Fruit fly (Drosophila melanogaster) whole organism, embryonic: Measurements from ENCODE around the gene UQCR-C1.

Experiments used
- BEAF-32 ChIP-seq: fragments of 200-800 bp; sonication (Bioruptor generic); optimal IDR thresholded peaks from 3 replicates; lab custom pipeline; 2017; ENCODE audit warnings: missing biosample characterization, missing genetic modification characterization, mild to moderate bottlenecking, moderate library complexity, missing genetic modification reagents
- CG10147 ChIP-seq: fragments of 200-800 bp; sonication (Bioruptor generic); optimal IDR thresholded peaks from 2 replicates; lab custom pipeline; 2019; ENCODE audit warnings: missing biosample characterization, mild to moderate bottlenecking, missing genetic modification characterization, moderate library complexity
- CG12155 ChIP-seq: fragments of 200-800 bp; sonication (Bioruptor generic); optimal IDR thresholded peaks from 3 replicates; lab custom pipeline; 2016; ENCODE audit warnings: missing biosample characterization, missing genetic modification characterization
- CG13287 ChIP-seq: fragments of 200-800 bp; sonication (Bioruptor generic); IDR thresholded peaks from 2 replicates; pipeline ENCODE4 v1.3.6; 2022; ENCODE audit warnings: missing biosample characterization, missing genetic modification characterization; ENCODE audit not compliant: partially characterized antibody
- CG13424 ChIP-seq: fragments of 200-800 bp; sonication (Bioruptor generic); optimal IDR thresholded peaks from 2 replicates; lab custom pipeline; 2019; ENCODE audit warnings: missing biosample characterization, mild to moderate bottlenecking, missing genetic modification characterization, moderate library complexity
- CG14710 ChIP-seq: fragments of 200-800 bp; sonication (Bioruptor generic); optimal IDR thresholded peaks from 3 replicates; lab custom pipeline; 2019; ENCODE audit warnings: missing biosample characterization, mild to moderate bottlenecking, missing genetic modification characterization, moderate library complexity
- CG15479 ChIP-seq: fragments of 200-800 bp; sonication (Bioruptor generic); optimal IDR thresholded peaks from 3 replicates; lab custom pipeline; 2019; ENCODE audit warnings: missing biosample characterization, mild to moderate bottlenecking, missing genetic modification characterization, moderate library complexity
- CG16813 ChIP-seq: fragments of 200-800 bp; sonication (Bioruptor generic); IDR thresholded peaks from 3 replicates; pipeline ENCODE4 v1.3.6; 2022; ENCODE audit warnings: missing biosample characterization, missing genetic modification characterization; ENCODE audit not compliant: partially characterized antibody
- CG16815 ChIP-seq: fragments of 200-800 bp; sonication (Bioruptor generic); optimal IDR thresholded peaks from 3 replicates; lab custom pipeline; 2017; ENCODE audit warnings: missing biosample characterization, mild to moderate bottlenecking, missing genetic modification characterization
- CG17385 ChIP-seq: fragments of 200-800 bp; sonication (Bioruptor generic); optimal IDR thresholded peaks from 3 replicates; lab custom pipeline; 2018; ENCODE audit warnings: missing biosample characterization, mild to moderate bottlenecking, missing genetic modification characterization
- CG17612 ChIP-seq: fragments of 200-800 bp; sonication (Bioruptor generic); IDR thresholded peaks from 2 replicates; pipeline ENCODE4 v1.3.6; 2022; ENCODE audit warnings: missing biosample characterization, missing genetic modification characterization
- CG17829 ChIP-seq: fragments of 200-800 bp; optimal IDR thresholded peaks from 2 replicates; lab custom pipeline; 2019; ENCODE audit warnings: missing biosample characterization, mild to moderate bottlenecking, missing genetic modification characterization, moderate library complexity
- CG18599 ChIP-seq: fragments of 200-800 bp; sonication (Bioruptor generic); optimal IDR thresholded peaks from 3 replicates; lab custom pipeline; 2017; ENCODE audit warnings: missing biosample characterization, missing genetic modification characterization, mild to moderate bottlenecking, moderate library complexity, missing genetic modification reagents
- CG2116 ChIP-seq: fragments of 200-800 bp; sonication (Bioruptor generic); optimal IDR thresholded peaks from 3 replicates; lab custom pipeline; 2018; ENCODE audit warnings: missing biosample characterization, mild to moderate bottlenecking, missing genetic modification characterization
- CG3163 ChIP-seq: fragments of 200-800 bp; sonication (Bioruptor generic); optimal IDR thresholded peaks from 3 replicates; lab custom pipeline; 2016; ENCODE audit warnings: missing biosample characterization, missing genetic modification characterization
- CG3281 ChIP-seq: fragments of 200-800 bp; sonication (Bioruptor generic); optimal IDR thresholded peaks from 3 replicates; lab custom pipeline; 2017; ENCODE audit warnings: missing biosample characterization, mild to moderate bottlenecking, missing genetic modification characterization
- CG34224 ChIP-seq: fragments of 200-800 bp; sonication (Bioruptor generic); IDR thresholded peaks from 3 replicates; pipeline ENCODE4 v1.3.6; 2022; ENCODE audit warnings: missing biosample characterization, missing genetic modification characterization; ENCODE audit not compliant: partially characterized antibody
- CG34422 ChIP-seq: fragments of 200-800 bp; sonication (Bioruptor generic); IDR thresholded peaks from 3 replicates; pipeline ENCODE4 v1.3.6; 2022; ENCODE audit warnings: missing biosample characterization, missing genetic modification characterization
- CG7556 ChIP-seq: fragments of 200-800 bp; sonication (Bioruptor generic); optimal IDR thresholded peaks from 2 replicates; lab custom pipeline; 2017; ENCODE audit warnings: missing biosample characterization, mild to moderate bottlenecking, missing genetic modification characterization
- CHES-1-like ChIP-seq: fragments of 200-800 bp; sonication (Bioruptor generic); optimal IDR thresholded peaks from 2 replicates; lab custom pipeline; 2016; ENCODE audit warnings: missing biosample characterization, missing genetic modification characterization
- CTCF ChIP-seq: fragments of 200-800 bp; sonication (Bioruptor generic); optimal IDR thresholded peaks from 2 replicates; lab custom pipeline; 2017; ENCODE audit warnings: missing biosample characterization, mild to moderate bottlenecking, missing genetic modification characterization, moderate library complexity
- Dek ChIP-seq: fragments of 200-800 bp; sonication (Bioruptor generic); optimal IDR thresholded peaks from 3 replicates; lab custom pipeline; 2019; ENCODE audit warnings: missing biosample characterization, mild to moderate bottlenecking, missing genetic modification characterization, moderate library complexity
- Doc3 ChIP-seq: fragments of 200-800 bp; sonication (Bioruptor generic); IDR thresholded peaks from 3 replicates; pipeline ENCODE4 v1.3.6; 2022; ENCODE audit warnings: missing biosample characterization, missing genetic modification characterization; ENCODE audit not compliant: partially characterized antibody
- Dp ChIP-seq: fragments of 200-800 bp; sonication (Bioruptor generic); optimal IDR thresholded peaks from 2 replicates; lab custom pipeline; 2018; ENCODE audit warnings: missing biosample characterization, mild to moderate bottlenecking, missing genetic modification characterization, moderate library complexity
- E2f2 ChIP-seq: fragments of 200-800 bp; sonication (Bioruptor generic); IDR thresholded peaks from 2 replicates; pipeline ENCODE4 v1.3.6; 2022; ENCODE audit warnings: missing biosample characterization, missing genetic modification characterization
- Elba2 ChIP-seq: fragments of 200-800 bp; sonication (Bioruptor generic); optimal IDR thresholded peaks from 3 replicates; lab custom pipeline; 2016; ENCODE audit warnings: missing biosample characterization, missing genetic modification characterization
- Ets97D ChIP-seq: fragments of 200-800 bp; sonication (Bioruptor generic); optimal IDR thresholded peaks from 3 replicates; lab custom pipeline; 2016; ENCODE audit warnings: missing biosample characterization, missing genetic modification characterization
- Fer2 ChIP-seq: fragments of 200-800 bp; sonication (Bioruptor generic); optimal IDR thresholded peaks from 2 replicates; lab custom pipeline; 2018; ENCODE audit warnings: missing biosample characterization, mild to moderate bottlenecking, missing genetic modification characterization, moderate library complexity
- HLH4C ChIP-seq: fragments of 200-800 bp; sonication (Bioruptor generic); IDR thresholded peaks from 3 replicates; pipeline ENCODE4 v1.3.6; 2022; ENCODE audit warnings: missing biosample characterization, missing genetic modification characterization; ENCODE audit not compliant: partially characterized antibody
- Max ChIP-seq: fragments of 200-800 bp; sonication (Bioruptor generic); optimal IDR thresholded peaks from 2 replicates; lab custom pipeline; 2016; ENCODE audit warnings: missing biosample characterization, mild to moderate bottlenecking, missing genetic modification characterization
- Med ChIP-seq: fragments of 200-800 bp; sonication (Bioruptor generic); peaks from one replicate; lab custom pipeline; 2016; ENCODE audit warnings: missing biosample characterization, missing genetic modification characterization, mild to moderate bottlenecking, inconsistent platforms, moderate library complexity
- Myb ChIP-seq: fragments of 200-800 bp; sonication (Bioruptor generic); optimal IDR thresholded peaks from 2 replicates; lab custom pipeline; 2016; ENCODE audit warnings: missing biosample characterization, missing genetic modification characterization
- Nf-YC ChIP-seq: fragments of 200-800 bp; optimal IDR thresholded peaks from 3 replicates; lab custom pipeline; 2019; ENCODE audit warnings: missing biosample characterization, mild to moderate bottlenecking, missing genetic modification characterization, moderate library complexity
- NfI ChIP-seq: fragments of 200-800 bp; sonication (Bioruptor generic); optimal IDR thresholded peaks from 3 replicates; lab custom pipeline; 2018; ENCODE audit warnings: missing biosample characterization, mild to moderate bottlenecking, missing genetic modification characterization, moderate library complexity
- Pdp1 ChIP-seq, 2 experiments: fragments of 200-800 bp; sonication (Bioruptor generic); optimal IDR thresholded peaks; 3 replicates each; lab custom pipeline; 2016; ENCODE audit warnings: missing biosample characterization in 2 of 2, missing genetic modification characterization in 2 of 2, mild to moderate bottlenecking in 1 of 2, moderate library complexity in 1 of 2
- Sry-δ ChIP-seq: fragments of 200-800 bp; sonication (Bioruptor generic); optimal IDR thresholded peaks from 2 replicates; lab custom pipeline; 2016; ENCODE audit warnings: missing biosample characterization, missing genetic modification characterization
- bbx ChIP-seq: fragments of 200-800 bp; sonication (Bioruptor generic); IDR thresholded peaks from 2 replicates; pipeline ENCODE4 v1.3.6; 2022; ENCODE audit warnings: missing biosample characterization, missing genetic modification characterization; ENCODE audit not compliant: partially characterized antibody
- br ChIP-seq: fragments of >200 bp; optimal IDR thresholded peaks from 2 replicates; lab custom pipeline; 2017
- cwo ChIP-seq: fragments of 200-800 bp; sonication (Bioruptor generic); optimal IDR thresholded peaks from 3 replicates; lab custom pipeline; 2017; ENCODE audit warnings: missing biosample characterization, missing genetic modification characterization, mild to moderate bottlenecking, moderate library complexity, missing genetic modification reagents
- dm ChIP-seq: fragments of 200-800 bp; sonication (Bioruptor generic); optimal IDR thresholded peaks from 3 replicates; lab custom pipeline; 2016; ENCODE audit warnings: missing biosample characterization, missing genetic modification characterization
- hth ChIP-seq: fragments of >200 bp; optimal IDR thresholded peaks from 2 replicates; lab custom pipeline; 2017; ENCODE audit warnings: inconsistent platforms
- ken ChIP-seq: fragments of 200-800 bp; sonication (Bioruptor generic); IDR thresholded peaks from 3 replicates; pipeline ENCODE4 v1.3.6; 2022; ENCODE audit warnings: missing biosample characterization, missing genetic modification characterization
- mirr ChIP-seq: fragments of 200-800 bp; sonication (Bioruptor generic); optimal IDR thresholded peaks from 3 replicates; lab custom pipeline; 2018; ENCODE audit warnings: missing biosample characterization, mild to moderate bottlenecking, missing genetic modification characterization
- slp2 ChIP-seq: fragments of 200-800 bp; sonication (Bioruptor generic); optimal IDR thresholded peaks from 2 replicates; lab custom pipeline; 2016; ENCODE audit warnings: missing biosample characterization, missing genetic modification characterization
- so ChIP-seq: fragments of 200-800 bp; sonication (Bioruptor generic); IDR thresholded peaks from 3 replicates; pipeline ENCODE4 v1.3.6; 2022; ENCODE audit warnings: missing biosample characterization, missing genetic modification characterization
- stwl ChIP-seq: fragments of 200-800 bp; sonication (Bioruptor generic); optimal IDR thresholded peaks from 3 replicates; lab custom pipeline; 2018; ENCODE audit warnings: missing biosample characterization, mild to moderate bottlenecking, missing genetic modification characterization, moderate library complexity
- unc-4 ChIP-seq: fragments of 200-800 bp; sonication (Bioruptor generic); IDR thresholded peaks from 2 replicates; pipeline ENCODE4 v1.3.6; 2022; ENCODE audit warnings: missing biosample characterization, missing genetic modification characterization; ENCODE audit not compliant: partially characterized antibody
- zf30C ChIP-seq: fragments of 200-800 bp; sonication (Bioruptor generic); optimal IDR thresholded peaks from 3 replicates; lab custom pipeline; 2018; ENCODE audit warnings: missing biosample characterization, mild to moderate bottlenecking, missing genetic modification characterization

The UQCR-C1 gene

dm6 chr3R:14878145-14878544 is 11.9 kb upstream of the UQCR-C1 start (continued):
- peak; percentile 31 for TF ChIP-seq CG7556
- TF ChIP-seq CG3281 (GFP tag; lab: Kevin White, UChicago), result peak; percentile 20
- no peak for TF ChIP-seq Fer2
- TF ChIP-seq CG12155 (GFP tag; lab: Kevin White, UChicago), result peak; percentile 5
- TF ChIP-seq CG17612, result no peak
- no peak for TF ChIP-seq CTCF (GFP tag; lab: Kevin White, UChicago)
- TF ChIP-seq NfI (GFP tag; lab: Kevin White, UChicago), result peak; percentile 21
- TF ChIP-seq CG10147, result peak; percentile 34
- peak; percentile 9 to 57 for TF ChIP-seq Pdp1 (GFP tag; optimal IDR thresholded peaks at IDR 0.05; lab: Kevin White, UChicago)
- TF ChIP-seq CG15479 (GFP tag; lab: Kevin White, UChicago), result no peak
- TF ChIP-seq CG18599 (GFP tag; lab: Kevin White, UChicago), result peak; percentile 66
- no peak for TF ChIP-seq hth (lab: Kevin White, UChicago)
- TF ChIP-seq so (GFP tag; lab: Robert Waterston, UW), result 0 out of 3 replicates have a peak, but pooled peaks have one; percentile 16
- no peak for TF ChIP-seq CG16815 (GFP tag; lab: Kevin White, UChicago)
- no peak for TF ChIP-seq br (lab: Kevin White, UChicago)
- TF ChIP-seq, all 482 proteins: peak for 45

dm6 chr3R:14879207-14879863 is 10.7 kb upstream of the UQCR-C1 start, which contains the start of gene CG3631:
TSS of gene CG3631 (plus strand) at chr3R:14879457.
- peak; percentile 38 for TF ChIP-seq Elba2 (GFP tag; lab: Kevin White, UChicago)
- TF ChIP-seq dm (GFP tag; lab: Kevin White, UChicago), result peak; percentile 65
- peak; percentile 44 for TF ChIP-seq stwl
- TF ChIP-seq CHES-1-like (GFP tag; lab: Kevin White, UChicago), result peak; percentile 55
- peak; percentile 7 for TF ChIP-seq Sry-δ
- TF ChIP-seq CG13287, result peak; percentile 56
- no peak for TF ChIP-seq Doc3 (GFP tag; lab: Robert Waterston, UW)
- TF ChIP-seq cwo (GFP tag; lab: Kevin White, UChicago), result peak; percentile 33
- TF ChIP-seq CG17829 (tag; lab: Kevin White, UChicago), result peak; percentile 5
- TF ChIP-seq Nf-YC (tag; lab: Kevin White, UChicago), result peak; percentile 9
- TF ChIP-seq CG2116, result peak; percentile 30
- no peak for TF ChIP-seq Dek
- 0 out of 3 replicates have a peak, but pooled peaks have one; percentile 34 for TF ChIP-seq CG34224
- TF ChIP-seq Med, result peak; percentile 32
- no peak for TF ChIP-seq ken (GFP tag; lab: Robert Waterston, UW)
- TF ChIP-seq mirr (GFP tag; lab: Kevin White, UChicago), result no peak
- TF ChIP-seq zf30C, result peak; percentile 39
- peak; percentile 81 for TF ChIP-seq CG17385 (GFP tag; lab: Kevin White, UChicago)
- no peak for TF ChIP-seq CG13424 (tag; lab: Kevin White, UChicago)
- peak; percentile 43; the same call in 1 of the 3 replicates for TF ChIP-seq HLH4C (GFP tag; lab: Robert Waterston, UW)
- peak; percentile 25 for TF ChIP-seq BEAF-32 (GFP tag; lab: Kevin White, UChicago)
- peak; percentile 98 for TF ChIP-seq E2f2 (GFP tag; lab: Robert Waterston, UW)
- 0 out of 3 replicates have a peak, but pooled peaks have one; percentile 11 for TF ChIP-seq CG16813 (GFP tag; lab: Robert Waterston, UW)
- TF ChIP-seq CG34422, result peak; percentile 87; the same call in 2 of the 3 replicates
- TF ChIP-seq Max (GFP tag; lab: Kevin White, UChicago), result peak; percentile 53
- TF ChIP-seq Myb (GFP tag; lab: Kevin White, UChicago), result peak; percentile 64
- TF ChIP-seq CG14710 (tag; lab: Kevin White, UChicago), result peak; percentile 44
- no peak for TF ChIP-seq CG3163 (GFP tag; lab: Kevin White, UChicago)
- peak; percentile 95 for TF ChIP-seq Dp (GFP tag; lab: Kevin White, UChicago)
- TF ChIP-seq Ets97D (GFP tag; lab: Kevin White, UChicago), result peak; percentile 29
- peak; percentile 21 for TF ChIP-seq CTCF (GFP tag; lab: Kevin White, UChicago)
- TF ChIP-seq unc-4 (GFP tag; lab: Robert Waterston, UW), result peak; percentile 49; the same call in 1 of the 2 replicates
- 0 out of 2 replicates have a peak, but pooled peaks have one; percentile 17 for TF ChIP-seq bbx (GFP tag; lab: Robert Waterston, UW)
- TF ChIP-seq slp2 (GFP tag; lab: Kevin White, UChicago), result peak; percentile 3
